Worm (Caenorhabditis elegans) whole organism, L4/young adult: ENCODE measurements around the gene F08F8.6.

ENCODE experiments used
- W03F9.2 ChIP-seq: fragments of 150-350 bp; optimal IDR thresholded peaks from 2 replicates; lab custom pipeline; 2014; ENCODE audit warnings: missing biosample characterization, missing genetic modification characterization
- dao-5 ChIP-seq: sonication (generic microtip); optimal IDR thresholded peaks from 2 replicates; lab custom pipeline; 2016; ENCODE audit warnings: missing genotype, missing genetic modification characterization, moderate library complexity, missing compliant biosample characterization

- TF ChIP-seq W03F9.2 (tag; lab: Kevin White, UChicago) = no peak
- no peak for TF ChIP-seq dao-5
These were observed 24.1 kb upstream of the F08F8.6 start, which contains the start of gene F56C9.8 for ce11 chrIII:7319390-7319789.
